Worm (Caenorhabditis elegans): ENCODE data around the gene W02A2.5.

- no peak for TF ChIP-seq fax-1 (tag; optimal IDR thresholded peaks at IDR 0.05)
- TF ChIP-seq ceh-31 (tag; optimal IDR thresholded peaks at IDR 0.05): no peak
- no peak for TF ChIP-seq sox-2 (GFP tag; IDR thresholded peaks at IDR 0.05)
- no peak for TF ChIP-seq pqm-1 (tag; optimal IDR thresholded peaks at IDR 0.05)
- no peak for TF ChIP-seq ceh-34 (tag; optimal IDR thresholded peaks at IDR 0.05)
- no peak for TF ChIP-seq dmd-4 (tag; optimal IDR thresholded peaks at IDR 0.05; ENCODE audit: borderline replicate concordance)
- TF ChIP-seq che-1 (tag; optimal IDR thresholded peaks at IDR 0.05): no peak
- TF ChIP-seq ama-1 (optimal IDR thresholded peaks at IDR 0.05): no peak
- no peak for TF ChIP-seq nhr-11 (tag; optimal IDR thresholded peaks at IDR 0.05)
Measured at ce11 chrIV:13300109-13300508, 42.5 kb upstream of the W02A2.5 start, which contains the start of gene kdp-1.

Measured in whole organism, late embryonic.